Worm (Caenorhabditis elegans): ENCODE results near the gene T25B9.5.

ce11 chrIV:10771296-10771695 lies 16.7 kb upstream of the T25B9.5 start:
- no peak for TF ChIP-seq egl-43 (GFP tag; IDR thresholded peaks at IDR 0.05)
- no peak for TF ChIP-seq saeg-2 (GFP tag; IDR thresholded peaks at IDR 0.05)
- no peak for TF ChIP-seq snpc-4 (tag; optimal IDR thresholded peaks at IDR 0.05)

All from whole organism, L4 larva.